Fruit fly (Drosophila melanogaster): ENCODE results near the gene daed.

daed gene

DNA sequence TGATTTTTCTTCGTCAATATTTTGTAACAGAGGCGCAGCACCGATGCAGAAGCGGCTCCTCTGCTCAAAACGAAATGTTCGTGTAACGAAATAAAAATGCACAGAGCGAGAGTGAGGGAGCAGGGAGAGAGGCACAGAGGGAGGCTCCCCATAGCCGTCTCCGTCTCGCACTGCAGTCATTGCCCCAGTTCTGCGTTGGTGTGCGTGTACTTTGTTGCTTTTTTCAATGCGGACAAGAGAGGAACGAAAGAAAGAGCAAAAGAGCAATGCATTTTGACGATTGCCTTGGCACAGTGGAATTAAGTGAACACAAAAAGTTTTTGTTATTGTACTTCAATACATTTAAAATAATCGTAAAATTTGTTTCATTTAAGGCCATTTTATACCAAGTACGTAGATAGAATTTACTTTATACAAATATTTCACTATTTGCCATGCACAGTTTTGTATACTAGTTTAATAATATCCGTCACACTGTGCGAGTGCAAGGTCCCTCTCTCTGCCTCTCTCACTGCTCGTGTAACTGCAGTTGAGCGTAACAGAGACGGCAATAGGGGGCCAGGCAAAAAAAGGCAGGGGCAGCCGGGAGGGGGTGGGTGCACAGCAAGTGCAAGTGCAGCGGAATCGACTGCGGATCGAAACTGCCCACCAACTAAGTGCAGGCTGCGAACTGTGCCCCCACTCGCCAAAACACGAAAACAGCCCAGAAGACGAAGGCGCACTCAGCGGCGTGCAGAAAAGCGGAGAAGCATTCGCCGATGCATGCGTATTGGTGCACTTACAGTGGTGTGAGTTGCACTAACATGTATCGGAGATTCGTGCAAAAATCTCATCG, 13.9 kb downstream of the daed start (continued):
- TF ChIP-seq Doc2 (GFP tag; IDR thresholded peaks at IDR 0.05) (peak; percentile 86), CG12155 (GFP tag; optimal IDR thresholded peaks at IDR 0.05) (peak; percentile 93), nau (GFP tag; optimal IDR thresholded peaks at IDR 0.05) (peak; percentile 98), jing (GFP tag; optimal IDR thresholded peaks at IDR 0.05) (peak; percentile 99), CG4424 (GFP tag; optimal IDR thresholded peaks at IDR 0.05) (peak; percentile 99), kay (GFP tag; optimal IDR thresholded peaks at IDR 0.05) (peak; percentile 98), hbn (GFP tag; IDR thresholded peaks at IDR 0.05; ENCODE audit: partially characterized antibody) (peak; percentile 30), zfh1 (GFP tag; IDR thresholded peaks at IDR 0.05) (peak; percentile 100), Xbp1 (GFP tag; optimal IDR thresholded peaks at IDR 0.05) (peak; percentile 99), Sry-β (GFP tag; optimal IDR thresholded peaks at IDR 0.05) (peak; percentile 79), gcm (GFP tag; optimal IDR thresholded peaks at IDR 0.05) (peak; percentile 100), ATbp (GFP tag; optimal IDR thresholded peaks at IDR 0.05) (peak; percentile 99), CG9609 (GFP tag; optimal IDR thresholded peaks at IDR 0.05) (peak; percentile 96), lab (GFP tag; optimal IDR thresholded peaks at IDR 0.05) (peak; percentile 96), CG12299 (tag; optimal IDR thresholded peaks at IDR 0.05) (peak; percentile 97), CG32532 (GFP tag; IDR thresholded peaks at IDR 0.05) (peak; percentile 85), CG10462 (GFP tag; optimal IDR thresholded peaks at IDR 0.05) (peak; percentile 99), klu (GFP tag; IDR thresholded peaks at IDR 0.05) (peak; percentile 89), CG3065 (GFP tag; optimal IDR thresholded peaks at IDR 0.05) (peak; percentile 96), Rx (GFP tag; IDR thresholded peaks at IDR 0.05) (peak; percentile 98), gcm2 (GFP tag; optimal IDR thresholded peaks at IDR 0.05) (peak; percentile 95), NC2β (GFP tag; optimal IDR thresholded peaks at IDR 0.05) (peak; percentile 99), vfl (GFP tag; optimal IDR thresholded peaks at IDR 0.05) (peak; percentile 88), ssp (GFP tag; IDR thresholded peaks at IDR 0.05) (peak; percentile 94), gsb (GFP tag; IDR thresholded peaks at IDR 0.05) (peak; percentile 79), Jarid2 (GFP tag; optimal IDR thresholded peaks at IDR 0.05) (peak; percentile 90), nerfin-1 (tag; optimal IDR thresholded peaks at IDR 0.05) (peak; percentile 98), Hr39 (optimal IDR thresholded peaks at IDR 0.05) (no peak), danr (GFP tag; IDR thresholded peaks at IDR 0.05) (peak; percentile 96), onecut (GFP tag; IDR thresholded peaks at IDR 0.05) (peak; percentile 97), H2.0 (GFP tag; IDR thresholded peaks at IDR 0.05) (peak; percentile 99), Dfd (GFP tag; optimal IDR thresholded peaks at IDR 0.05) (no peak), YL-1 (GFP tag; optimal IDR thresholded peaks at IDR 0.05) (peak; percentile 94), tio (GFP tag; optimal IDR thresholded peaks at IDR 0.05) (peak; percentile 97), Dad (GFP tag; optimal IDR thresholded peaks at IDR 0.05) (peak; percentile 97), schlank (tag; optimal IDR thresholded peaks at IDR 0.05) (peak; percentile 59), CG14441 (GFP tag; IDR thresholded peaks at IDR 0.05) (peak; percentile 98), CG10147 (GFP tag; optimal IDR thresholded peaks at IDR 0.05) (peak; percentile 93), HHEX (GFP tag; optimal IDR thresholded peaks at IDR 0.05) (peak; percentile 97), Eip74EF (GFP tag; optimal IDR thresholded peaks at IDR 0.05) (peak in 1 of 2 experiments; percentile 99), sens (GFP tag) (peak; percentile 100), pnt (GFP tag; optimal IDR thresholded peaks at IDR 0.05) (peak; percentile 98), CG7745 (tag; optimal IDR thresholded peaks at IDR 0.05) (peak; percentile 98), CG9437 (GFP tag; optimal IDR thresholded peaks at IDR 0.05) (peak; percentile 94), Usf (GFP tag; optimal IDR thresholded peaks at IDR 0.05) (peak; percentile 93), D19B (GFP tag; optimal IDR thresholded peaks at IDR 0.05) (peak; percentile 17), CG13775 (GFP tag; optimal IDR thresholded peaks at IDR 0.05) (peak; percentile 97), CG6254 (GFP tag; optimal IDR thresholded peaks at IDR 0.05) (peak; percentile 98), br (optimal IDR thresholded peaks at IDR 0.05) (no peak), ci (GFP tag; IDR thresholded peaks at IDR 0.05) (peak; percentile 100)
